Fruit fly (Drosophila melanogaster): ENCODE measurements around the gene Inx7.

Gene Inx7

dm6 chrX:6990105-6990504 is 3.3 kb downstream of the Inx7 start:
- TF ChIP-seq Dll (optimal IDR thresholded peaks at IDR 0.05) (no peak), EcR (GFP tag; optimal IDR thresholded peaks at IDR 0.05) (no peak), pan (optimal IDR thresholded peaks at IDR 0.05) (no peak), CG8478 (optimal IDR thresholded peaks at IDR 0.05) (no peak), psq (optimal IDR thresholded peaks at IDR 0.05) (no peak), usp (GFP tag; optimal IDR thresholded peaks at IDR 0.05) (no peak)

- TF ChIP-seq EcR (GFP tag; optimal IDR thresholded peaks at IDR 0.05) (no peak), CG8478 (optimal IDR thresholded peaks at IDR 0.05) (no peak), pan (optimal IDR thresholded peaks at IDR 0.05) (no peak)
Observed at dm6 chrX:6988632-6989338, 4.6 kb downstream of the Inx7 start.

- TF ChIP-seq EcR (GFP tag; optimal IDR thresholded peaks at IDR 0.05) (no peak), CG8478 (optimal IDR thresholded peaks at IDR 0.05) (no peak), psq (optimal IDR thresholded peaks at IDR 0.05) (no peak), pan (optimal IDR thresholded peaks at IDR 0.05) (no peak), usp (GFP tag; optimal IDR thresholded peaks at IDR 0.05) (no peak), Dll (optimal IDR thresholded peaks at IDR 0.05) (no peak)
Observed at dm6 chrX:6988082-6988481, 5.3 kb downstream of the Inx7 start.

- TF ChIP-seq psq (optimal IDR thresholded peaks at IDR 0.05), result no peak
Observed at dm6 chrX:6987091-6987490, 6.3 kb downstream of the Inx7 start.

dm6 chrX:6985980-6986827 is 7.2 kb downstream of the Inx7 start, which contains the start of gene bou:
bou (plus strand) TSS chrX:6986486.
- TF ChIP-seq pan (optimal IDR thresholded peaks at IDR 0.05), result no peak
- TF ChIP-seq Dll (optimal IDR thresholded peaks at IDR 0.05), result no peak
- TF ChIP-seq EcR (GFP tag; optimal IDR thresholded peaks at IDR 0.05), result no peak
- TF ChIP-seq CG8478 (optimal IDR thresholded peaks at IDR 0.05), result no peak
- TF ChIP-seq usp (GFP tag; optimal IDR thresholded peaks at IDR 0.05), result no peak

- peak; percentile 92 for TF ChIP-seq pan (optimal IDR thresholded peaks at IDR 0.05)
- TF ChIP-seq usp (GFP tag; optimal IDR thresholded peaks at IDR 0.05), result no peak
- TF ChIP-seq EcR (GFP tag; optimal IDR thresholded peaks at IDR 0.05), result peak; percentile 34 to 81
Observed at dm6 chrX:6985182-6985851, 8.1 kb downstream of the Inx7 start.

- no peak for TF ChIP-seq EcR (GFP tag; optimal IDR thresholded peaks at IDR 0.05)
- TF ChIP-seq Dll (optimal IDR thresholded peaks at IDR 0.05), result no peak
- TF ChIP-seq pan (optimal IDR thresholded peaks at IDR 0.05), result no peak
- no peak for TF ChIP-seq usp (GFP tag; optimal IDR thresholded peaks at IDR 0.05)
- no peak for TF ChIP-seq psq (optimal IDR thresholded peaks at IDR 0.05)
- TF ChIP-seq CG8478 (optimal IDR thresholded peaks at IDR 0.05), result no peak
Observed at dm6 chrX:6983500-6984320, 9.7 kb downstream of the Inx7 start.

- no peak for TF ChIP-seq EcR (GFP tag; optimal IDR thresholded peaks at IDR 0.05)
- TF ChIP-seq Dll (optimal IDR thresholded peaks at IDR 0.05), result peak; percentile 10
Observed at dm6 chrX:6982705-6983384, 10.6 kb downstream of the Inx7 start.

dm6 chrX:6982054-6982453 is 11.4 kb downstream of the Inx7 start:
- TF ChIP-seq psq (optimal IDR thresholded peaks at IDR 0.05) (no peak), EcR (GFP tag; optimal IDR thresholded peaks at IDR 0.05) (no peak), CG8478 (optimal IDR thresholded peaks at IDR 0.05) (no peak), usp (GFP tag; optimal IDR thresholded peaks at IDR 0.05) (no peak)

- TF ChIP-seq pan (optimal IDR thresholded peaks at IDR 0.05) (no peak), CG8478 (optimal IDR thresholded peaks at IDR 0.05) (no peak), EcR (GFP tag; optimal IDR thresholded peaks at IDR 0.05) (no peak)
Observed at dm6 chrX:6981470-6981952, 11.9 kb downstream of the Inx7 start.

- TF ChIP-seq Dll (optimal IDR thresholded peaks at IDR 0.05), result no peak
- no peak for TF ChIP-seq pan (optimal IDR thresholded peaks at IDR 0.05)
- TF ChIP-seq usp (GFP tag; optimal IDR thresholded peaks at IDR 0.05), result no peak
- TF ChIP-seq EcR (GFP tag; optimal IDR thresholded peaks at IDR 0.05), result no peak
- TF ChIP-seq psq (optimal IDR thresholded peaks at IDR 0.05), result no peak
- no peak for TF ChIP-seq CG8478 (optimal IDR thresholded peaks at IDR 0.05)
Observed at dm6 chrX:6976911-6977310, 16.5 kb downstream of the Inx7 start.
